Fruit fly (Drosophila melanogaster): Measurements from ENCODE around the gene CG32086.

Gene CG32086

DNA sequence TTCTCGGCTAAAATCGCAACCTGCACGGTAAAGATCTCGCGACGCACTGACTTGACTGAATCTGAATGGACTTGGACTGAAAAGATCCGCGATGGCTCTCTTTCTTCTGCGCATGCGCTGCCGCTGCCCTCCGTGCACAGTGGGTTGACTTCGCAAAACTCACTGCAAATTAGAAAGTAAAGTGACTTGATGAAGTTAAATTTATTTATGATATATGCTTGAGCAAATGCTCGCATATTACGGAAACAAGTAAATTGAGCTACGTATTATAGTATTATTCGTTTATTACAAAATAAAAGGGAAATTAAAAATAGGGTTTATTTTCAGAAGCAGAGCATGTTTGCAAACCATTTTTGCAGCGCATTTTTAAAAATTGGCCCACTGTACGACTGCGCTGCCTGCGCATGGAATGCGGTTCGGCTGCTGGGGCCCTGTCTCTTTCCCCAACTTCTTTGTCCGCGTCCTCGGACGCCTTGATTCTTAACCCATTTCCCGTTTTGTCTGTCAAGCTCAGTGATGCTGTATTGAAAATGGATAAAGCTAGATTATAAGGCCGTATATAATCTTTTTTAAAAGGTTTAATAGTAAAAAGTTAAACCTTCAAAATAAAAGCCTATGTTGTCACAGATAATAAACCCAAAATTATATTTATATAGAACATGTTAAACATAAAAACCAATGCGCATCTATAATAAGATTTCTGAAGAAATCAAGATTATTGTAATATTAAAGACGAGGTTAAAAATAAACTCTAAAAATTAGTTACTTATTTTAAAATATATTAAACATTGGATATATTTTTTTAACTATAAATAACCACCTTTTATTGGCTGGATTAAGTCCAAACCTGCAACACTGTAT lies 4.1 kb upstream of the CG32086 start, which contains the start of gene rt:
rt (minus strand) TSS at position 51 of the 861 bp plus-strand sequence.
- peak; percentile 3 for TF ChIP-seq CG10274 (GFP tag; optimal IDR thresholded peaks at IDR 0.05)
- TF ChIP-seq CG8359 (GFP tag; optimal IDR thresholded peaks at IDR 0.05; ENCODE audit: borderline replicate concordance): peak; percentile 37
- TF ChIP-seq dpn (GFP tag; optimal IDR thresholded peaks at IDR 0.05): peak in 1 of 2 experiments; percentile 40
- no peak for TF ChIP-seq NK7.1 (GFP tag; optimal IDR thresholded peaks at IDR 0.05)
- peak; percentile 46 for TF ChIP-seq org-1 (GFP tag; optimal IDR thresholded peaks at IDR 0.05)
- peak; percentile 73 for TF ChIP-seq CG17829 (tag; optimal IDR thresholded peaks at IDR 0.05)
- TF ChIP-seq CG7556 (GFP tag; optimal IDR thresholded peaks at IDR 0.05): peak; percentile 58
- 0 out of 3 replicates have a peak, but pooled peaks have one; percentile 19 for TF ChIP-seq knrl (GFP tag; IDR thresholded peaks at IDR 0.05; ENCODE audit: partially characterized antibody)
- no peak for TF ChIP-seq lov (optimal IDR thresholded peaks at IDR 0.05)
- TF ChIP-seq lov (GFP tag; IDR thresholded peaks at IDR 0.05): no peak
- TF ChIP-seq hkb (optimal IDR thresholded peaks at IDR 0.05): no peak
- TF ChIP-seq hkb (GFP tag; IDR thresholded peaks at IDR 0.05): peak; percentile 70
- TF ChIP-seq chinmo (GFP tag; IDR thresholded peaks at IDR 0.05; ENCODE audit: partially characterized antibody): 0 out of 4 replicates have a peak, but pooled peaks have one; percentile 29
- no peak for TF ChIP-seq ttk (GFP tag; IDR thresholded peaks at IDR 0.05)
- TF ChIP-seq CrebB (tag; optimal IDR thresholded peaks at IDR 0.05): no peak
- TF ChIP-seq Rfx (GFP tag; IDR thresholded peaks at IDR 0.05): peak; percentile 44; the same call in 1 of the 2 replicates
- no peak for TF ChIP-seq Antp (GFP tag; optimal IDR thresholded peaks at IDR 0.05)
- TF ChIP-seq Xrp1 (GFP tag; IDR thresholded peaks at IDR 0.05): peak; percentile 75
- TF ChIP-seq al (GFP tag; IDR thresholded peaks at IDR 0.05): peak; percentile 38; the same call in 1 of the 2 replicates
- no peak for TF ChIP-seq CG34376 (GFP tag; optimal IDR thresholded peaks at IDR 0.05)
- peak; percentile 30; the same call in 1 of the 3 replicates for TF ChIP-seq Mrtf (GFP tag; IDR thresholded peaks at IDR 0.05)
- no peak for TF ChIP-seq gce (GFP tag; IDR thresholded peaks at IDR 0.05)
- TF ChIP-seq CG6813 (GFP tag; optimal IDR thresholded peaks at IDR 0.05): peak; percentile 29
- peak; percentile 36; the same call in 1 of the 2 replicates for TF ChIP-seq CG3847 (GFP tag; IDR thresholded peaks at IDR 0.05)
- peak; percentile 28 for TF ChIP-seq CG8924 (tag; optimal IDR thresholded peaks at IDR 0.05)
- peak; percentile 4 for TF ChIP-seq CG10654 (GFP tag; optimal IDR thresholded peaks at IDR 0.05)
- TF ChIP-seq nmo (GFP tag; optimal IDR thresholded peaks at IDR 0.05): peak; percentile 69
- TF ChIP-seq prd (optimal IDR thresholded peaks at IDR 0.05): no peak
- TF ChIP-seq prd (GFP tag; IDR thresholded peaks at IDR 0.05): peak; percentile 61; the same call in 2 of the 3 replicates
- TF ChIP-seq scrt (GFP tag; optimal IDR thresholded peaks at IDR 0.05): peak; percentile 20
- no peak for TF ChIP-seq Sin3A (optimal IDR thresholded peaks at IDR 0.05)
- TF ChIP-seq Six4 (GFP tag; optimal IDR thresholded peaks at IDR 0.05): peak; percentile 41
- TF ChIP-seq gcm2 (GFP tag; optimal IDR thresholded peaks at IDR 0.05): peak; percentile 12
- peak; percentile 81 for TF ChIP-seq CG10979 (tag; optimal IDR thresholded peaks at IDR 0.05)
- peak; percentile 27; the same call in 1 of the 2 replicates for TF ChIP-seq sens-2 (GFP tag; IDR thresholded peaks at IDR 0.05)
- TF ChIP-seq Nf-YA (GFP tag; IDR thresholded peaks at IDR 0.05): peak; percentile 58; the same call in 1 of the 2 replicates
- peak; percentile 46 for TF ChIP-seq CG12219 (GFP tag; optimal IDR thresholded peaks at IDR 0.05)
- TF ChIP-seq Lhr (GFP tag; optimal IDR thresholded peaks at IDR 0.05): peak; percentile 27
- no peak for TF ChIP-seq tup (GFP tag; optimal IDR thresholded peaks at IDR 0.05)
- TF ChIP-seq CG1603 (tag; optimal IDR thresholded peaks at IDR 0.05): peak; percentile 58
- TF ChIP-seq CG4424 (GFP tag; optimal IDR thresholded peaks at IDR 0.05): peak; percentile 66
- no peak for TF ChIP-seq CG7357 (GFP tag; IDR thresholded peaks at IDR 0.05)
- peak; percentile 58 for TF ChIP-seq D19A (tag; optimal IDR thresholded peaks at IDR 0.05)
- TF ChIP-seq CG8944 (GFP tag; optimal IDR thresholded peaks at IDR 0.05): no peak
- no peak for TF ChIP-seq hth (optimal IDR thresholded peaks at IDR 0.05)
- peak; percentile 16 to 56 for TF ChIP-seq chif (GFP tag; optimal IDR thresholded peaks at IDR 0.05)
- TF ChIP-seq HLH4C (GFP tag; IDR thresholded peaks at IDR 0.05; ENCODE audit: partially characterized antibody): peak; percentile 38; the same call in 1 of the 3 replicates
- peak; percentile 62 for TF ChIP-seq CG14710 (tag; optimal IDR thresholded peaks at IDR 0.05)
- TF ChIP-seq CG15514 (GFP tag; optimal IDR thresholded peaks at IDR 0.05): no peak
